Worm (Caenorhabditis elegans): ENCODE results near the gene srlf-30.

The srlf-30 gene

ce11 chrIV:10933062-10933552, 32.9 kb downstream of the srlf-30 start, which contains the start of the genes dnc-1 and lsm-7 (continued):
- TF ChIP-seq ztf-7 (tag; optimal IDR thresholded peaks at IDR 0.05) (peak; percentile 5), pha-4 (GFP tag; IDR thresholded peaks at IDR 0.05) (no peak; the same call in 1 of the 2 replicates), pha-4 (tag; optimal IDR thresholded peaks at IDR 0.05) (peak; percentile 15), lir-3 (tag; optimal IDR thresholded peaks at IDR 0.05) (no peak), mdl-1 (tag; optimal IDR thresholded peaks at IDR 0.05) (peak in 1 of 2 experiments; percentile 48), saeg-2 (GFP tag; IDR thresholded peaks at IDR 0.05) (no peak), hlh-11 (tag; optimal IDR thresholded peaks at IDR 0.05) (peak; percentile 79), nhr-28 (tag; optimal IDR thresholded peaks at IDR 0.05) (peak; percentile 59), F37D6.2 (tag; optimal IDR thresholded peaks at IDR 0.05) (peak; percentile 5), madf-9 (GFP tag; conservative IDR thresholded peaks at IDR 0.05) (peak; percentile 61), ZK337.2 (GFP tag; IDR thresholded peaks at IDR 0.05) (no peak), madf-5 (GFP tag; IDR thresholded peaks at IDR 0.05) (no peak), dmd-8 (GFP tag; IDR thresholded peaks at IDR 0.05) (peak; percentile 16; the same call in 1 of the 2 replicates), dmd-9 (GFP tag; IDR thresholded peaks at IDR 0.05) (no peak), spr-1 (tag; optimal IDR thresholded peaks at IDR 0.05) (no peak), dpl-1 (GFP tag; optimal IDR thresholded peaks at IDR 0.05) (peak; percentile 76), nhr-42 (GFP tag; IDR thresholded peaks at IDR 0.05) (no peak), attf-4 (tag; optimal IDR thresholded peaks at IDR 0.05) (no peak), lsy-2 (tag; optimal IDR thresholded peaks at IDR 0.05) (peak in 1 of 2 experiments; percentile 91), hmg-1.1 (GFP tag; IDR thresholded peaks at IDR 0.05) (peak; percentile 72), mep-1 (tag; optimal IDR thresholded peaks at IDR 0.05) (peak; percentile 88), F49E8.2 (tag; optimal IDR thresholded peaks at IDR 0.05; ENCODE audit: borderline replicate concordance) (no peak), hif-1 (tag; optimal IDR thresholded peaks at IDR 0.05) (peak in 1 of 2 experiments; percentile 66), zip-2 (tag; optimal IDR thresholded peaks at IDR 0.05) (no peak), sdz-12 (GFP tag; optimal IDR thresholded peaks at IDR 0.05) (no peak), nhr-6 (tag; optimal IDR thresholded peaks at IDR 0.05) (peak; percentile 65), unc-39 (tag; optimal IDR thresholded peaks at IDR 0.05) (no peak), zag-1 (tag; optimal IDR thresholded peaks at IDR 0.05) (no peak), ceh-44 (GFP tag; IDR thresholded peaks at IDR 0.05) (peak; percentile 79), ama-1 (optimal IDR thresholded peaks at IDR 0.05) (peak; percentile 8), egl-43 (GFP tag; IDR thresholded peaks at IDR 0.05) (0 out of 2 replicates have a peak, but pooled peaks have one; percentile 35), T26A8.4 (GFP tag; IDR thresholded peaks at IDR 0.05) (peak; percentile 39), ces-1 (GFP tag; optimal IDR thresholded peaks at IDR 0.05) (no peak), lin-15B (tag; optimal IDR thresholded peaks at IDR 0.05) (no peak), nhr-41 (GFP tag; IDR thresholded peaks at IDR 0.05) (no peak), set-16 (GFP tag; IDR thresholded peaks at IDR 0.05) (no peak), nhr-76 (tag; optimal IDR thresholded peaks at IDR 0.05) (no peak), lin-13 (GFP tag; optimal IDR thresholded peaks at IDR 0.05) (peak; percentile 57), T20F7.1 (GFP tag; optimal IDR thresholded peaks at IDR 0.05) (peak; percentile 66), dve-1 (tag; optimal IDR thresholded peaks at IDR 0.05; ENCODE audit: insufficient read depth) (peak; percentile 79), nhr-48 (tag; optimal IDR thresholded peaks at IDR 0.05) (no peak), Y5F2A.4 (GFP tag; optimal IDR thresholded peaks at IDR 0.05) (no peak), F44E2.7 (GFP tag; IDR thresholded peaks at IDR 0.05) (no peak), dmd-6 (GFP tag; IDR thresholded peaks at IDR 0.05) (peak; percentile 71), ctbp-1 (GFP tag; IDR thresholded peaks at IDR 0.05) (peak; percentile 65; the same call in 1 of the 2 replicates), jun-1 (tag; optimal IDR thresholded peaks at IDR 0.05) (no peak), lin-1 (GFP tag; IDR thresholded peaks at IDR 0.05) (peak; percentile 45; the same call in 1 of the 2 replicates), nhr-77 (tag; optimal IDR thresholded peaks at IDR 0.05) (peak; percentile 70), fkh-10 (GFP tag; optimal IDR thresholded peaks at IDR 0.05) (peak; percentile 63), ZK546.5 (tag; optimal IDR thresholded peaks at IDR 0.05) (no peak), lin-29 (GFP tag; IDR thresholded peaks at IDR 0.05) (peak; percentile 7; the same call in 1 of the 2 replicates), lin-38 (GFP tag; IDR thresholded peaks at IDR 0.05) (peak; percentile 74)

Data from whole organism, L4 larva.